Fruit fly (Drosophila melanogaster) whole organism, embryonic: ENCODE measurements around the gene eEF1alpha2.

ENCODE experiments used
- Aef1 ChIP-seq: fragments of 200-800 bp; sonication (Bioruptor generic); IDR thresholded peaks from 3 replicates; pipeline ENCODE4 v1.3.6; 2022; ENCODE audit warnings: missing biosample characterization, missing genetic modification characterization
- Atf3 ChIP-seq: fragments of 200-800 bp; sonication (Bioruptor generic); optimal IDR thresholded peaks from 3 replicates; lab custom pipeline; 2016; ENCODE audit warnings: missing biosample characterization, missing genetic modification characterization
- CG10321 ChIP-seq: fragments of 200-800 bp; sonication (Bioruptor generic); IDR thresholded peaks from 2 replicates; pipeline ENCODE4 v1.3.6; 2022; ENCODE audit warnings: missing biosample characterization, missing genetic modification characterization
- CG10366 ChIP-seq: fragments of 200-800 bp; sonication (Bioruptor generic); IDR thresholded peaks from 2 replicates; pipeline ENCODE4 v1.3.6; 2022; ENCODE audit warnings: missing biosample characterization, missing genetic modification characterization
- CG10543 ChIP-seq: fragments of 200-800 bp; sonication (Bioruptor generic); optimal IDR thresholded peaks from 3 replicates; lab custom pipeline; 2017; ENCODE audit warnings: missing biosample characterization, mild to moderate bottlenecking, missing genetic modification characterization, moderate library complexity
- CG11695 ChIP-seq: fragments of 200-800 bp; sonication (Bioruptor generic); IDR thresholded peaks from 3 replicates; pipeline ENCODE4 v1.3.6; 2022; ENCODE audit warnings: missing biosample characterization, missing genetic modification characterization
- CG14441 ChIP-seq: fragments of 200-800 bp; sonication (Bioruptor generic); IDR thresholded peaks from 2 replicates; pipeline ENCODE4 v1.3.6; 2022; ENCODE audit warnings: missing biosample characterization, missing genetic modification characterization
- CG14710 ChIP-seq: fragments of 200-800 bp; sonication (Bioruptor generic); optimal IDR thresholded peaks from 3 replicates; lab custom pipeline; 2019; ENCODE audit warnings: missing biosample characterization, mild to moderate bottlenecking, missing genetic modification characterization, moderate library complexity
- CG14965 ChIP-seq: fragments of 200-800 bp; sonication (Bioruptor generic); optimal IDR thresholded peaks from 2 replicates; lab custom pipeline; 2016; ENCODE audit warnings: missing biosample characterization, missing genetic modification characterization, borderline replicate concordance
- CG17328 ChIP-seq: fragments of 200-800 bp; sonication (Bioruptor generic); IDR thresholded peaks from 2 replicates; pipeline ENCODE4 v1.3.6; 2022; ENCODE audit warnings: missing biosample characterization, missing genetic modification characterization
- CG18476 ChIP-seq: fragments of 200-800 bp; sonication (Bioruptor generic); optimal IDR thresholded peaks from 2 replicates; lab custom pipeline; 2016; ENCODE audit warnings: missing biosample characterization, mild to moderate bottlenecking, missing genetic modification characterization
- CG31441 ChIP-seq: fragments of 200-800 bp; sonication (Bioruptor generic); IDR thresholded peaks from 2 replicates; pipeline ENCODE4 v1.3.6; 2022; ENCODE audit warnings: missing biosample characterization, missing genetic modification characterization
- CG34224 ChIP-seq: fragments of 200-800 bp; sonication (Bioruptor generic); IDR thresholded peaks from 3 replicates; pipeline ENCODE4 v1.3.6; 2022; ENCODE audit warnings: missing biosample characterization, missing genetic modification characterization; ENCODE audit not compliant: partially characterized antibody
- CG34376 ChIP-seq: fragments of 200-800 bp; sonication (Bioruptor generic); optimal IDR thresholded peaks from 2 replicates; lab custom pipeline; 2018; ENCODE audit warnings: missing biosample characterization, mild to moderate bottlenecking, missing genetic modification characterization
- CG4424 ChIP-seq: fragments of 200-800 bp; sonication (Bioruptor generic); optimal IDR thresholded peaks from 3 replicates; lab custom pipeline; 2016; ENCODE audit warnings: missing biosample characterization, missing genetic modification characterization
- CG6791 ChIP-seq: fragments of 200-800 bp; sonication (Bioruptor generic); IDR thresholded peaks from 3 replicates; pipeline ENCODE4 v1.3.6; 2022; ENCODE audit warnings: missing biosample characterization, missing genetic modification characterization; ENCODE audit not compliant: partially characterized antibody
- CG7839 ChIP-seq: fragments of 200-800 bp; sonication (Bioruptor generic); optimal IDR thresholded peaks from 3 replicates; lab custom pipeline; 2018; ENCODE audit warnings: missing biosample characterization, mild to moderate bottlenecking, missing genetic modification characterization, moderate library complexity
- CkIIα-i1 ChIP-seq: fragments of 200-800 bp; sonication (Bioruptor generic); IDR thresholded peaks from 2 replicates; pipeline ENCODE4 v1.3.6; 2022; ENCODE audit warnings: missing biosample characterization, missing genetic modification characterization
- Ets65A ChIP-seq: fragments of 200-800 bp; sonication (Bioruptor generic); peaks from one replicate; lab custom pipeline; 2016; ENCODE audit warnings: missing biosample characterization, missing genetic modification characterization
- Fer1 ChIP-seq: fragments of 200-800 bp; sonication (Bioruptor generic); optimal IDR thresholded peaks from 2 replicates; lab custom pipeline; 2017; ENCODE audit warnings: missing biosample characterization, mild to moderate bottlenecking, missing genetic modification characterization
- GATAe ChIP-seq: fragments of 200-800 bp; sonication (Bioruptor generic); conservative IDR thresholded peaks from 2 replicates; pipeline ENCODE4 v1.3.6; 2022; ENCODE audit warnings: missing biosample characterization, missing genetic modification characterization
- Hey ChIP-seq: fragments of 200-800 bp; sonication (Bioruptor generic); optimal IDR thresholded peaks from 3 replicates; lab custom pipeline; 2018; ENCODE audit warnings: missing biosample characterization, mild to moderate bottlenecking, missing genetic modification characterization
- Jarid2 ChIP-seq: fragments of 200-800 bp; sonication (Bioruptor generic); optimal IDR thresholded peaks from 3 replicates; lab custom pipeline; 2017; ENCODE audit warnings: mild to moderate bottlenecking, missing biosample characterization, missing genetic modification reagents, missing genetic modification characterization
- PHDP ChIP-seq: fragments of 200-800 bp; sonication (Bioruptor generic); optimal IDR thresholded peaks from 3 replicates; lab custom pipeline; 2018; ENCODE audit warnings: missing biosample characterization, mild to moderate bottlenecking, missing genetic modification characterization, moderate library complexity
- Pdp1 ChIP-seq, 2 experiments: fragments of 200-800 bp; sonication (Bioruptor generic); optimal IDR thresholded peaks; 3 replicates each; lab custom pipeline; 2016; ENCODE audit warnings: missing biosample characterization in 2 of 2, missing genetic modification characterization in 2 of 2, mild to moderate bottlenecking in 1 of 2, moderate library complexity in 1 of 2
- Scr ChIP-seq: fragments of 200-800 bp; sonication (Bioruptor generic); IDR thresholded peaks from 2 replicates; pipeline ENCODE4 v1.3.6; 2022; ENCODE audit warnings: missing biosample characterization, missing genetic modification characterization; ENCODE audit not compliant: partially characterized antibody
- Sox100B ChIP-seq: fragments of 200-800 bp; sonication (Bioruptor generic); optimal IDR thresholded peaks from 3 replicates; lab custom pipeline; 2018; ENCODE audit warnings: missing biosample characterization, mild to moderate bottlenecking, missing genetic modification characterization
- Ssrp ChIP-seq: fragments of 200-800 bp; sonication (Bioruptor generic); optimal IDR thresholded peaks from 2 replicates; lab custom pipeline; 2018; ENCODE audit warnings: missing biosample characterization, mild to moderate bottlenecking, missing genetic modification characterization, moderate library complexity
- Xbp1 ChIP-seq: fragments of 200-800 bp; sonication (Bioruptor generic); optimal IDR thresholded peaks from 3 replicates; lab custom pipeline; 2016; ENCODE audit warnings: missing biosample characterization, mild to moderate bottlenecking, missing genetic modification characterization
- bsh ChIP-seq, 2 experiments: fragments of 200-800 bp; sonication (Bioruptor generic); optimal IDR thresholded peaks; 2 replicates each; lab custom pipeline; 2017 to 2018; ENCODE audit warnings: mild to moderate bottlenecking in 2 of 2, missing biosample characterization in 2 of 2, missing genetic modification characterization in 2 of 2, moderate library complexity in 1 of 2
- chif ChIP-seq, 2 experiments: fragments of 200-800 bp; sonication (Bioruptor generic); optimal IDR thresholded peaks; 3 replicates each; lab custom pipeline; 2016; ENCODE audit warnings: missing biosample characterization in 2 of 2, missing genetic modification characterization in 2 of 2
- dan ChIP-seq: fragments of 200-800 bp; sonication (Bioruptor generic); IDR thresholded peaks from 2 replicates; pipeline ENCODE4 v1.3.6; 2022; ENCODE audit warnings: missing biosample characterization, missing genetic modification characterization
- dmrt11E ChIP-seq: fragments of 200-800 bp; sonication (Bioruptor generic); optimal IDR thresholded peaks from 3 replicates; lab custom pipeline; 2018; ENCODE audit warnings: missing biosample characterization, mild to moderate bottlenecking, missing genetic modification characterization, moderate library complexity
- dpn ChIP-seq, 2 experiments: fragments of 200-800 bp; sonication (Bioruptor generic); optimal IDR thresholded peaks; 3 replicates each; lab custom pipeline; 2016; ENCODE audit warnings: missing biosample characterization in 2 of 2, missing genetic modification characterization in 2 of 2
- fd96Cb ChIP-seq: fragments of 200-800 bp; sonication (Bioruptor generic); optimal IDR thresholded peaks from 2 replicates; lab custom pipeline; 2018; ENCODE audit warnings: missing biosample characterization, mild to moderate bottlenecking, missing genetic modification characterization, moderate library complexity
- gem ChIP-seq: fragments of 200-800 bp; sonication (Bioruptor generic); optimal IDR thresholded peaks from 2 replicates; lab custom pipeline; 2019; ENCODE audit warnings: missing biosample characterization, mild to moderate bottlenecking, missing genetic modification characterization, moderate library complexity
- hkb ChIP-seq, 2 experiments: fragments of 200-800 bp in 1 of 2; fragments of >200 bp in 1 of 2; sonication (Bioruptor generic) in 1 of 2; IDR thresholded peaks in 1 of 2; optimal IDR thresholded peaks in 1 of 2; 2 replicates each; pipeline versions ENCODE4 v1.3.6 to Lab custom; 2017 to 2022; ENCODE audit warnings: missing biosample characterization in 1 of 2, missing genetic modification characterization in 1 of 2
- lbe ChIP-seq: fragments of 200-800 bp; sonication (Bioruptor generic); optimal IDR thresholded peaks from 2 replicates; lab custom pipeline; 2016; ENCODE audit warnings: missing biosample characterization, mild to moderate bottlenecking, missing genetic modification characterization
- odd ChIP-seq: fragments of 200-800 bp; sonication (Bioruptor generic); optimal IDR thresholded peaks from 2 replicates; lab custom pipeline; 2017; ENCODE audit warnings: missing biosample characterization, mild to moderate bottlenecking, missing genetic modification characterization
- phol ChIP-seq: fragments of 200-800 bp; sonication (Bioruptor generic); optimal IDR thresholded peaks from 3 replicates; lab custom pipeline; 2018; ENCODE audit warnings: missing biosample characterization, mild to moderate bottlenecking, missing genetic modification characterization, moderate library complexity
- pros ChIP-seq: fragments of 200-800 bp; sonication (Bioruptor generic); optimal IDR thresholded peaks from 3 replicates; lab custom pipeline; 2019; ENCODE audit warnings: missing biosample characterization, mild to moderate bottlenecking, missing genetic modification characterization, moderate library complexity
- sens ChIP-seq: fragments of 200-800 bp; sonication (Bioruptor generic); peaks from one replicate; lab custom pipeline; 2016; ENCODE audit warnings: missing biosample characterization, missing genetic modification characterization
- so ChIP-seq: fragments of 200-800 bp; sonication (Bioruptor generic); IDR thresholded peaks from 3 replicates; pipeline ENCODE4 v1.3.6; 2022; ENCODE audit warnings: missing biosample characterization, missing genetic modification characterization
- tin ChIP-seq: fragments of 200-800 bp; sonication (Bioruptor generic); optimal IDR thresholded peaks from 3 replicates; lab custom pipeline; 2016; ENCODE audit warnings: missing biosample characterization, missing genetic modification characterization
- tna ChIP-seq: fragments of 200-800 bp; sonication (Bioruptor generic); IDR thresholded peaks from 2 replicates; pipeline ENCODE4 v1.3.6; 2022; ENCODE audit warnings: missing biosample characterization, missing genetic modification characterization; ENCODE audit not compliant: partially characterized antibody
- unc-4 ChIP-seq: fragments of 200-800 bp; sonication (Bioruptor generic); IDR thresholded peaks from 2 replicates; pipeline ENCODE4 v1.3.6; 2022; ENCODE audit warnings: missing biosample characterization, missing genetic modification characterization; ENCODE audit not compliant: partially characterized antibody
- unpg ChIP-seq: fragments of 200-800 bp; sonication (Bioruptor generic); optimal IDR thresholded peaks from 3 replicates; lab custom pipeline; 2018; ENCODE audit warnings: missing biosample characterization, mild to moderate bottlenecking, missing genetic modification characterization, moderate library complexity
- yki ChIP-seq: fragments of >200 bp; optimal IDR thresholded peaks from 3 replicates; lab custom pipeline; 2018
- zf30C ChIP-seq: fragments of 200-800 bp; sonication (Bioruptor generic); optimal IDR thresholded peaks from 3 replicates; lab custom pipeline; 2018; ENCODE audit warnings: missing biosample characterization, mild to moderate bottlenecking, missing genetic modification characterization

Gene eEF1alpha2

DNA sequence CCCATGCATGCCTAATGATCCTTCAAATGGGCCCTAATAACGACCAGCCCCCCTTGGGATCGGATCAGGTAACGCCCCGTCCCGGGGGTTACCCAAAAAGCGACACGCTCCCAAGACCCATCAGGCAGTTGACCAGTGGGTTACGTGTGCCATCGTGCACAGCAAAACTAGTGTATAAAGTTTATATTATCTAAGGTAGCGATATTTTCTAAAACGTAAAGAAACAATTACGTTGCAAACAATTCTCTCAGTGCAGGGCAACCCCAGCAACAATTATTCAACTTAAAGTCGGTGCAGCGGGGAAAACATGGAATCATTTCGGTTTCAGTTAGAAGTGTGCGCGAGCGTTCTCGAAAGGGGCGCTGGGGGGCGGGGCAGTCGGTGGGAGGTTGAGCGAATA, 25.7 kb upstream of the eEF1alpha2 start (continued):
- TF ChIP-seq dan (GFP tag; lab: Robert Waterston, UW) (no peak), Ssrp (peak; percentile 13), CG7839 (tag; lab: Kevin White, UChicago) (peak; percentile 25), gem (tag; lab: Kevin White, UChicago) (peak; percentile 44), unc-4 (GFP tag; lab: Robert Waterston, UW) (no peak), PHDP (tag; lab: Kevin White, UChicago) (peak; percentile 6), yki (lab: Kevin White, UChicago) (no peak), Atf3 (GFP tag; lab: Kevin White, UChicago) (peak; percentile 6), CG10321 (GFP tag; lab: Robert Waterston, UW) (no peak), dpn (GFP tag; optimal IDR thresholded peaks at IDR 0.05; lab: Kevin White, UChicago) (no peak), sens (GFP tag; lab: Kevin White, UChicago) (peak; percentile 84), CG14441 (GFP tag; lab: Robert Waterston, UW) (no peak), CG4424 (peak; percentile 8), bsh (GFP tag; optimal IDR thresholded peaks at IDR 0.05; lab: Kevin White, UChicago) (peak in 1 of 2 experiments; percentile 45), Sox100B (GFP tag; lab: Kevin White, UChicago) (peak; percentile 26), CG18476 (no peak), CG31441 (GFP tag; lab: Robert Waterston, UW) (peak; percentile 24; the same call in 1 of the 2 replicates), Ets65A (GFP tag; lab: Kevin White, UChicago) (peak; percentile 55), CG11695 (0 out of 3 replicates have a peak, but pooled peaks have one; percentile 16), dmrt11E (tag; lab: Kevin White, UChicago) (peak; percentile 42), hkb (optimal IDR thresholded peaks at IDR 0.05; lab: Kevin White, UChicago) (no peak), hkb (GFP tag; IDR thresholded peaks at IDR 0.05; lab: Robert Waterston, UW) (no peak), Scr (GFP tag; lab: Robert Waterston, UW) (no peak), phol (tag; lab: Kevin White, UChicago) (peak; percentile 32), CG6791 (GFP tag; lab: Robert Waterston, UW) (0 out of 3 replicates have a peak, but pooled peaks have one; percentile 5), CG14710 (tag; lab: Kevin White, UChicago) (peak; percentile 38), zf30C (GFP tag; lab: Kevin White, UChicago) (peak; percentile 73), Xbp1 (peak; percentile 36), Aef1 (no peak), Jarid2 (GFP tag; lab: Kevin White, UChicago) (no peak), Hey (no peak), so (no peak), CG17328 (peak; percentile 30; the same call in 1 of the 2 replicates), unpg (GFP tag; lab: Kevin White, UChicago) (peak; percentile 30), fd96Cb (peak; percentile 25), CG10543 (no peak)

- TF ChIP-seq odd (GFP tag; lab: Kevin White, UChicago): peak; percentile 7
- TF ChIP-seq pros: peak; percentile 71
- no peak for TF ChIP-seq Fer1 (GFP tag; lab: Kevin White, UChicago)
- TF ChIP-seq dmrt11E (tag; lab: Kevin White, UChicago): no peak
- TF ChIP-seq tna (GFP tag; lab: Robert Waterston, UW): no peak
- no peak for TF ChIP-seq unpg (GFP tag; lab: Kevin White, UChicago)
- no peak for TF ChIP-seq tin (GFP tag; lab: Kevin White, UChicago)
- TF ChIP-seq GATAe (GFP tag; lab: Robert Waterston, UW): no peak
- no peak for TF ChIP-seq CG14965
- no peak for TF ChIP-seq CG10366 (GFP tag; lab: Robert Waterston, UW)
- TF ChIP-seq lbe: peak; percentile 48
- TF ChIP-seq Pdp1 (GFP tag; optimal IDR thresholded peaks at IDR 0.05; lab: Kevin White, UChicago): peak in 1 of 2 experiments; percentile 91
- TF ChIP-seq CG34224 (GFP tag; lab: Robert Waterston, UW): peak; percentile 46; the same call in 1 of the 3 replicates
- no peak for TF ChIP-seq CkIIα-i1 (GFP tag; lab: Robert Waterston, UW)
- no peak for TF ChIP-seq CG34376
- no peak for TF ChIP-seq chif (GFP tag; optimal IDR thresholded peaks at IDR 0.05; lab: Kevin White, UChicago)
These were observed 24.8 kb upstream of the eEF1alpha2 start, which contains the start of gene ttk for dm6 chr3R:31713306-31714123. ttk (plus strand) TSS chr3R:31713867.
